Fruit fly (Drosophila melanogaster) whole organism, embryonic: Measurements from ENCODE around the gene Cp7Fa.

Source experiments
- CG1024 ChIP-seq: fragments of 200-800 bp; sonication (Bioruptor generic); IDR thresholded peaks from 2 replicates; pipeline ENCODE4 v1.3.6; 2022; ENCODE audit warnings: missing biosample characterization, missing genetic modification characterization
- CG10462 ChIP-seq: fragments of 200-800 bp; sonication (Bioruptor generic); optimal IDR thresholded peaks from 2 replicates; lab custom pipeline; 2016; ENCODE audit warnings: missing biosample characterization, missing genetic modification characterization
- CG11247 ChIP-seq: fragments of 200-800 bp; sonication (Bioruptor generic); IDR thresholded peaks from 2 replicates; pipeline ENCODE4 v1.3.6; 2022; ENCODE audit warnings: missing biosample characterization, missing genetic modification characterization
- CG12219 ChIP-seq: fragments of 200-800 bp; sonication (Bioruptor generic); optimal IDR thresholded peaks from 3 replicates; lab custom pipeline; 2018; ENCODE audit warnings: missing biosample characterization, mild to moderate bottlenecking, missing genetic modification characterization
- CG14965 ChIP-seq: fragments of 200-800 bp; sonication (Bioruptor generic); optimal IDR thresholded peaks from 2 replicates; lab custom pipeline; 2016; ENCODE audit warnings: missing biosample characterization, missing genetic modification characterization, borderline replicate concordance
- CG16815 ChIP-seq: fragments of 200-800 bp; sonication (Bioruptor generic); optimal IDR thresholded peaks from 3 replicates; lab custom pipeline; 2017; ENCODE audit warnings: missing biosample characterization, mild to moderate bottlenecking, missing genetic modification characterization
- CG3065 ChIP-seq: fragments of 200-800 bp; sonication (Bioruptor generic); optimal IDR thresholded peaks from 2 replicates; lab custom pipeline; 2016; ENCODE audit warnings: missing biosample characterization, missing genetic modification characterization
- CG32767 ChIP-seq: fragments of 200-800 bp; sonication (Bioruptor generic); IDR thresholded peaks from 2 replicates; pipeline ENCODE4 v1.3.6; 2022; ENCODE audit warnings: missing biosample characterization, missing genetic modification characterization
- CG5245 ChIP-seq: fragments of 200-800 bp; sonication (Bioruptor generic); optimal IDR thresholded peaks from 3 replicates; lab custom pipeline; 2016; ENCODE audit warnings: missing biosample characterization, missing genetic modification characterization
- CG6689 ChIP-seq: fragments of 200-800 bp; sonication (Bioruptor generic); IDR thresholded peaks from 2 replicates; pipeline ENCODE4 v1.3.6; 2022; ENCODE audit warnings: missing biosample characterization, missing genetic modification characterization
- CG8290 ChIP-seq, 3 experiments: fragments of 200-800 bp; sonication (Bioruptor generic); optimal IDR thresholded peaks; 2 replicates each; lab custom pipeline; 2016 to 2019; ENCODE audit warnings: missing biosample characterization in 3 of 3, missing genetic modification characterization in 3 of 3, mild to moderate bottlenecking in 2 of 3, moderate library complexity in 1 of 3
- D ChIP-seq, 2 experiments: fragments of 200-800 bp in 1 of 2; fragments of >200 bp in 1 of 2; sonication (Bioruptor generic) in 1 of 2; optimal IDR thresholded peaks; 2 replicates in 1 of 2; 3 replicates in 1 of 2; lab custom pipeline; 2017; ENCODE audit warnings: mild to moderate bottlenecking in 1 of 2, missing biosample characterization in 1 of 2, missing genetic modification characterization in 1 of 2, missing genetic modification reagents in 1 of 2
- Dp ChIP-seq: fragments of 200-800 bp; sonication (Bioruptor generic); optimal IDR thresholded peaks from 2 replicates; lab custom pipeline; 2018; ENCODE audit warnings: missing biosample characterization, mild to moderate bottlenecking, missing genetic modification characterization, moderate library complexity
- Drgx ChIP-seq: fragments of 200-800 bp; sonication (Bioruptor generic); IDR thresholded peaks from 2 replicates; pipeline ENCODE4 v1.3.6; 2022; ENCODE audit warnings: missing biosample characterization, missing genetic modification characterization
- HLHmδ ChIP-seq: fragments of 200-800 bp; sonication (Bioruptor generic); optimal IDR thresholded peaks from 2 replicates; lab custom pipeline; 2018; ENCODE audit warnings: missing biosample characterization, mild to moderate bottlenecking, missing genetic modification characterization, moderate library complexity
- Hey ChIP-seq: fragments of 200-800 bp; sonication (Bioruptor generic); optimal IDR thresholded peaks from 3 replicates; lab custom pipeline; 2018; ENCODE audit warnings: missing biosample characterization, mild to moderate bottlenecking, missing genetic modification characterization
- HmgZ ChIP-seq: fragments of 200-800 bp; sonication (Bioruptor generic); optimal IDR thresholded peaks from 2 replicates; lab custom pipeline; 2018; ENCODE audit warnings: missing biosample characterization, mild to moderate bottlenecking, missing genetic modification characterization
- Pdp1 ChIP-seq, 2 experiments: fragments of 200-800 bp; sonication (Bioruptor generic); optimal IDR thresholded peaks; 3 replicates each; lab custom pipeline; 2016; ENCODE audit warnings: missing biosample characterization in 2 of 2, missing genetic modification characterization in 2 of 2, mild to moderate bottlenecking in 1 of 2, moderate library complexity in 1 of 2
- Trl ChIP-seq, 3 experiments: fragments of >200 bp in 2 of 3; fragments of 200-800 bp in 1 of 3; sonication (Bioruptor generic) in 1 of 3; optimal IDR thresholded peaks; 2 replicates in 1 of 3; 3 replicates in 2 of 3; lab custom pipeline; 2016 to 2017; ENCODE audit warnings: missing biosample characterization in 1 of 3, missing genetic modification characterization in 1 of 3
- abd-A ChIP-seq: fragments of 200-800 bp; sonication (Bioruptor generic); optimal IDR thresholded peaks from 3 replicates; lab custom pipeline; 2019; ENCODE audit warnings: missing biosample characterization, mild to moderate bottlenecking, missing genetic modification characterization, moderate library complexity
- bcd ChIP-seq: fragments of 200-800 bp; sonication (Bioruptor generic); optimal IDR thresholded peaks from 2 replicates; lab custom pipeline; 2017; ENCODE audit warnings: missing biosample characterization, mild to moderate bottlenecking, missing genetic modification characterization
- crol ChIP-seq: fragments of 200-800 bp; sonication (Bioruptor generic); IDR thresholded peaks from 2 replicates; pipeline ENCODE4 v1.3.6; 2022; ENCODE audit warnings: missing biosample characterization, missing genetic modification characterization
- cwo ChIP-seq: fragments of 200-800 bp; sonication (Bioruptor generic); optimal IDR thresholded peaks from 3 replicates; lab custom pipeline; 2017; ENCODE audit warnings: missing biosample characterization, missing genetic modification characterization, mild to moderate bottlenecking, moderate library complexity, missing genetic modification reagents
- dysf ChIP-seq: fragments of 200-800 bp; sonication (Bioruptor generic); IDR thresholded peaks from 3 replicates; pipeline ENCODE4 v1.3.6; 2022; ENCODE audit warnings: missing biosample characterization, missing genetic modification characterization
- ems ChIP-seq: fragments of 200-800 bp; sonication (Bioruptor generic); optimal IDR thresholded peaks from 3 replicates; lab custom pipeline; 2016; ENCODE audit warnings: missing biosample characterization, missing genetic modification characterization
- exex ChIP-seq: fragments of 200-800 bp; sonication (Bioruptor generic); optimal IDR thresholded peaks from 4 replicates; lab custom pipeline; 2018; ENCODE audit warnings: missing biosample characterization, mild to moderate bottlenecking, missing genetic modification characterization, moderate library complexity
- fu2 ChIP-seq: fragments of 200-800 bp; sonication (Bioruptor generic); optimal IDR thresholded peaks from 2 replicates; lab custom pipeline; 2016; ENCODE audit warnings: missing biosample characterization, missing genetic modification characterization
- gfzf ChIP-seq: fragments of 200-800 bp; sonication (Bioruptor generic); optimal IDR thresholded peaks from 2 replicates; lab custom pipeline; 2016; ENCODE audit warnings: missing biosample characterization, mild to moderate bottlenecking, missing genetic modification characterization, moderate library complexity
- grn ChIP-seq: fragments of 200-800 bp; sonication (Bioruptor generic); optimal IDR thresholded peaks from 3 replicates; lab custom pipeline; 2017; ENCODE audit warnings: missing biosample characterization, missing genetic modification characterization
- ind ChIP-seq: fragments of 200-800 bp; sonication (Bioruptor generic); optimal IDR thresholded peaks from 3 replicates; lab custom pipeline; 2016; ENCODE audit warnings: missing biosample characterization, missing genetic modification characterization
- inv ChIP-seq: fragments of 200-800 bp; sonication (Bioruptor generic); IDR thresholded peaks from 2 replicates; pipeline ENCODE4 v1.3.6; 2022; ENCODE audit warnings: missing biosample characterization, missing genetic modification characterization; ENCODE audit not compliant: partially characterized antibody
- lilli ChIP-seq: fragments of 200-800 bp; sonication (Bioruptor generic); optimal IDR thresholded peaks from 3 replicates; lab custom pipeline; 2016; ENCODE audit warnings: missing biosample characterization, missing genetic modification characterization
- mirr ChIP-seq: fragments of 200-800 bp; sonication (Bioruptor generic); optimal IDR thresholded peaks from 3 replicates; lab custom pipeline; 2018; ENCODE audit warnings: missing biosample characterization, mild to moderate bottlenecking, missing genetic modification characterization
- peb ChIP-seq: fragments of 200-800 bp; sonication (Bioruptor generic); IDR thresholded peaks from 2 replicates; pipeline ENCODE4 v1.3.6; 2022; ENCODE audit warnings: missing biosample characterization, missing genetic modification characterization
- pita ChIP-seq: fragments of 200-800 bp; sonication (Bioruptor generic); optimal IDR thresholded peaks from 2 replicates; lab custom pipeline; 2017; ENCODE audit warnings: missing biosample characterization, mild to moderate bottlenecking, missing genetic modification characterization
- pros ChIP-seq: fragments of 200-800 bp; sonication (Bioruptor generic); optimal IDR thresholded peaks from 3 replicates; lab custom pipeline; 2019; ENCODE audit warnings: missing biosample characterization, mild to moderate bottlenecking, missing genetic modification characterization, moderate library complexity
- row ChIP-seq: fragments of 200-800 bp; sonication (Bioruptor generic); IDR thresholded peaks from 3 replicates; pipeline ENCODE4 v1.3.6; 2022; ENCODE audit warnings: missing biosample characterization, missing genetic modification characterization
- scrt ChIP-seq: fragments of 200-800 bp; sonication (Bioruptor generic); optimal IDR thresholded peaks from 2 replicates; lab custom pipeline; 2018; ENCODE audit warnings: missing biosample characterization, mild to moderate bottlenecking, missing genetic modification characterization, moderate library complexity
- sd ChIP-seq: fragments of 200-800 bp; sonication (Bioruptor generic); optimal IDR thresholded peaks from 3 replicates; lab custom pipeline; 2018; ENCODE audit warnings: missing biosample characterization, mild to moderate bottlenecking, missing genetic modification characterization, moderate library complexity
- slp2 ChIP-seq: fragments of 200-800 bp; sonication (Bioruptor generic); optimal IDR thresholded peaks from 2 replicates; lab custom pipeline; 2016; ENCODE audit warnings: missing biosample characterization, missing genetic modification characterization
- sug ChIP-seq: fragments of 200-800 bp; optimal IDR thresholded peaks from 2 replicates; lab custom pipeline; 2019; ENCODE audit warnings: missing biosample characterization, mild to moderate bottlenecking, missing genetic modification characterization, moderate library complexity
- tap ChIP-seq: fragments of 200-800 bp; optimal IDR thresholded peaks from 3 replicates; lab custom pipeline; 2019; ENCODE audit warnings: missing biosample characterization, mild to moderate bottlenecking, missing genetic modification characterization, moderate library complexity
- tin ChIP-seq: fragments of 200-800 bp; sonication (Bioruptor generic); optimal IDR thresholded peaks from 3 replicates; lab custom pipeline; 2016; ENCODE audit warnings: missing biosample characterization, missing genetic modification characterization
- unpg ChIP-seq: fragments of 200-800 bp; sonication (Bioruptor generic); optimal IDR thresholded peaks from 3 replicates; lab custom pipeline; 2018; ENCODE audit warnings: missing biosample characterization, mild to moderate bottlenecking, missing genetic modification characterization, moderate library complexity
- vvl ChIP-seq: fragments of 200-800 bp; sonication (Bioruptor generic); IDR thresholded peaks from 2 replicates; pipeline ENCODE4 v1.3.6; 2022; ENCODE audit warnings: missing biosample characterization, missing genetic modification characterization
- zfh1 ChIP-seq: fragments of 200-800 bp; sonication (Bioruptor generic); IDR thresholded peaks from 3 replicates; pipeline ENCODE4 v1.3.6; 2022; ENCODE audit warnings: missing biosample characterization, missing genetic modification characterization

Cp7Fa gene

dm6 chrX:8493473-8493872, 22.8 kb downstream of the Cp7Fa start (continued):
- TF ChIP-seq gfzf (GFP tag; lab: Kevin White, UChicago) (no peak), pros (GFP tag; lab: Kevin White, UChicago) (no peak), CG11247 (peak; percentile 38; the same call in 1 of the 2 replicates), zfh1 (peak; percentile 33; the same call in 1 of the 3 replicates), Dp (no peak), CG6689 (GFP tag; lab: Robert Waterston, UW) (peak; percentile 57), CG8290 (GFP tag; optimal IDR thresholded peaks at IDR 0.05; lab: Kevin White, UChicago) (no peak), CG8290 (tag; optimal IDR thresholded peaks at IDR 0.05; lab: Kevin White, UChicago) (peak in 1 of 2 experiments; percentile 87), Trl (optimal IDR thresholded peaks at IDR 0.05; lab: Kevin White, UChicago) (no peak), Trl (GFP tag; optimal IDR thresholded peaks at IDR 0.05; lab: Kevin White, UChicago) (peak; percentile 12), CG10462 (no peak), scrt (peak; percentile 35), Drgx (GFP tag; lab: Robert Waterston, UW) (no peak), Pdp1 (GFP tag; optimal IDR thresholded peaks at IDR 0.05; lab: Kevin White, UChicago) (peak in 1 of 2 experiments; percentile 32), inv (GFP tag; lab: Robert Waterston, UW) (no peak), ems (GFP tag; lab: Kevin White, UChicago) (no peak), cwo (peak; percentile 36), lilli (GFP tag; lab: Kevin White, UChicago) (peak; percentile 54), row (GFP tag; lab: Robert Waterston, UW) (peak; percentile 53; the same call in 2 of the 3 replicates), fu2 (GFP tag; lab: Kevin White, UChicago) (no peak), bcd (peak; percentile 14), ind (peak; percentile 43)

DNA sequence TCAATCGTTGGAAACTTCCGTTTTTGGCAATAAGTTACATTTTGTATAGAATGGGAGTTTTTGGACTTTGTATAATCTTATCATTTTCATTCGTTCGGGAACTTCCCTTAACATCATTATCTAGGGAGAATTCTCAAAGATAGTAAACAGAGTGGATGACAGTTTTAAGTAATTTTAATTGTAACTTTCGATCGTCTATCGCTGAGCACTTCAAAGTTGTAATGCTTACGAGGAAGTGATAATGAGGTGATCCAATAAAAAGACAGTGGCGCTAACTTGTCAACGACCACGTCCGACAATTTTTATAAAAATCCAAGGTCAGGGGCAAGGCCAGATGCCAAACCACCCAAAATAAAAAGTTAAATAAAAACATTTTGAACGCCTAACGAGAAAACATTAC, 25.7 kb downstream of the Cp7Fa start:
- peak; percentile 62 for TF ChIP-seq mirr (GFP tag; lab: Kevin White, UChicago)
- TF ChIP-seq exex (tag; lab: Kevin White, UChicago) = peak; percentile 77
- TF ChIP-seq sd = peak; percentile 31
- TF ChIP-seq dysf (GFP tag; lab: Robert Waterston, UW) = no peak
- TF ChIP-seq D (optimal IDR thresholded peaks at IDR 0.05; lab: Kevin White, UChicago) = no peak
- TF ChIP-seq D (GFP tag; optimal IDR thresholded peaks at IDR 0.05; lab: Kevin White, UChicago) = no peak
- TF ChIP-seq Pdp1 (GFP tag; optimal IDR thresholded peaks at IDR 0.05; lab: Kevin White, UChicago) = peak in 1 of 2 experiments; percentile 55

- no peak for TF ChIP-seq HLHmδ (GFP tag; lab: Kevin White, UChicago)
- peak; percentile 60 for TF ChIP-seq cwo
- TF ChIP-seq CG3065 (GFP tag; lab: Kevin White, UChicago) = no peak
- TF ChIP-seq peb (GFP tag; lab: Robert Waterston, UW) = no peak
- TF ChIP-seq CG6689 (GFP tag; lab: Robert Waterston, UW) = no peak
- no peak for TF ChIP-seq CG16815 (GFP tag; lab: Kevin White, UChicago)
- TF ChIP-seq Hey = peak; percentile 11
- TF ChIP-seq HmgZ (tag; lab: Kevin White, UChicago) = no peak
- no peak for TF ChIP-seq CG14965 (GFP tag; lab: Kevin White, UChicago)
- no peak for TF ChIP-seq abd-A
- TF ChIP-seq tin = no peak
- TF ChIP-seq unpg (GFP tag; lab: Kevin White, UChicago) = no peak
- TF ChIP-seq tap = no peak
- TF ChIP-seq CG32767 = no peak
- no peak for TF ChIP-seq vvl
- peak; percentile 63 for TF ChIP-seq grn (GFP tag; lab: Kevin White, UChicago)
- no peak for TF ChIP-seq slp2
- TF ChIP-seq crol (GFP tag; lab: Robert Waterston, UW) = no peak
- peak; percentile 12 for TF ChIP-seq sug (tag; lab: Kevin White, UChicago)
- TF ChIP-seq pita (GFP tag; lab: Kevin White, UChicago) = no peak
- TF ChIP-seq CG12219 (GFP tag; lab: Kevin White, UChicago) = no peak
- TF ChIP-seq CG1024 (GFP tag; lab: Robert Waterston, UW) = no peak
- peak; percentile 58 for TF ChIP-seq exex (tag; lab: Kevin White, UChicago)
- TF ChIP-seq CG5245 (GFP tag; lab: Kevin White, UChicago) = no peak
These were observed 27.0 kb downstream of the Cp7Fa start for dm6 chrX:8497604-8498232.
